Fruit fly (Drosophila melanogaster) whole organism, embryonic: ENCODE measurements around the gene alpha-Est7.
A peak's percentile ranks its signal among the peaks of the same experiment; 100 is the strongest.

Source experiments
- Ada2b ChIP-seq: fragments of 200-800 bp; sonication (Bioruptor generic); IDR thresholded peaks from 2 replicates; pipeline ENCODE4 v1.3.6; 2022; ENCODE audit warnings: missing biosample characterization, missing genetic modification characterization
- Bdp1 ChIP-seq: fragments of 200-800 bp; sonication (Bioruptor generic); optimal IDR thresholded peaks from 3 replicates; lab custom pipeline; 2016; ENCODE audit warnings: missing biosample characterization, missing genetic modification characterization
- CG10462 ChIP-seq: fragments of 200-800 bp; sonication (Bioruptor generic); optimal IDR thresholded peaks from 2 replicates; lab custom pipeline; 2016; ENCODE audit warnings: missing biosample characterization, missing genetic modification characterization
- CG11247 ChIP-seq: fragments of 200-800 bp; sonication (Bioruptor generic); IDR thresholded peaks from 2 replicates; pipeline ENCODE4 v1.3.6; 2022; ENCODE audit warnings: missing biosample characterization, missing genetic modification characterization
- CG12769 ChIP-seq: fragments of 200-800 bp; sonication (Bioruptor generic); optimal IDR thresholded peaks from 2 replicates; lab custom pipeline; 2019; ENCODE audit warnings: missing biosample characterization, mild to moderate bottlenecking, missing genetic modification characterization, moderate library complexity
- CG12942 ChIP-seq: fragments of 200-800 bp; sonication (Bioruptor generic); optimal IDR thresholded peaks from 3 replicates; lab custom pipeline; 2016; ENCODE audit warnings: missing biosample characterization, missing genetic modification characterization
- CG13123 ChIP-seq: fragments of 200-800 bp; sonication (Bioruptor generic); optimal IDR thresholded peaks from 2 replicates; lab custom pipeline; 2016; ENCODE audit warnings: missing biosample characterization, missing genetic modification characterization
- CG13894 ChIP-seq: fragments of 200-800 bp; sonication (Bioruptor generic); optimal IDR thresholded peaks from 3 replicates; lab custom pipeline; 2018; ENCODE audit warnings: missing biosample characterization, mild to moderate bottlenecking, missing genetic modification characterization, moderate library complexity
- CG17385 ChIP-seq: fragments of 200-800 bp; sonication (Bioruptor generic); optimal IDR thresholded peaks from 3 replicates; lab custom pipeline; 2018; ENCODE audit warnings: missing biosample characterization, mild to moderate bottlenecking, missing genetic modification characterization
- CG17612 ChIP-seq: fragments of 200-800 bp; sonication (Bioruptor generic); IDR thresholded peaks from 2 replicates; pipeline ENCODE4 v1.3.6; 2022; ENCODE audit warnings: missing biosample characterization, missing genetic modification characterization
- CG30403 ChIP-seq: fragments of 200-800 bp; sonication (Bioruptor generic); optimal IDR thresholded peaks from 3 replicates; lab custom pipeline; 2016; ENCODE audit warnings: missing biosample characterization, missing genetic modification characterization
- CG32532 ChIP-seq: fragments of 200-800 bp; sonication (Bioruptor generic); IDR thresholded peaks from 2 replicates; pipeline ENCODE4 v1.3.6; 2022; ENCODE audit warnings: missing biosample characterization, missing genetic modification characterization
- CG3281 ChIP-seq: fragments of 200-800 bp; sonication (Bioruptor generic); optimal IDR thresholded peaks from 3 replicates; lab custom pipeline; 2017; ENCODE audit warnings: missing biosample characterization, mild to moderate bottlenecking, missing genetic modification characterization
- CG6689 ChIP-seq: fragments of 200-800 bp; sonication (Bioruptor generic); IDR thresholded peaks from 2 replicates; pipeline ENCODE4 v1.3.6; 2022; ENCODE audit warnings: missing biosample characterization, missing genetic modification characterization
- CG9817 ChIP-seq: fragments of 200-800 bp; sonication (Bioruptor generic); optimal IDR thresholded peaks from 2 replicates; lab custom pipeline; 2018; ENCODE audit warnings: missing biosample characterization, mild to moderate bottlenecking, missing genetic modification characterization, moderate library complexity
- CkIIα-i1 ChIP-seq: fragments of 200-800 bp; sonication (Bioruptor generic); IDR thresholded peaks from 2 replicates; pipeline ENCODE4 v1.3.6; 2022; ENCODE audit warnings: missing biosample characterization, missing genetic modification characterization
- Dad ChIP-seq: fragments of 200-800 bp; sonication (Bioruptor generic); optimal IDR thresholded peaks from 3 replicates; lab custom pipeline; 2016; ENCODE audit warnings: missing biosample characterization, missing genetic modification characterization
- Dfd ChIP-seq, 2 experiments: fragments of >200 bp; optimal IDR thresholded peaks; 2 replicates each; lab custom pipeline; 2017; ENCODE audit warnings: missing biosample characterization in 2 of 2, missing genetic modification characterization in 2 of 2
- Dref ChIP-seq: fragments of 200-800 bp; sonication (Bioruptor generic); IDR thresholded peaks from 2 replicates; pipeline ENCODE4 v1.3.6; 2022; ENCODE audit warnings: missing biosample characterization, missing genetic modification characterization
- H2.0 ChIP-seq: fragments of 200-800 bp; sonication (Bioruptor generic); IDR thresholded peaks from 2 replicates; pipeline ENCODE4 v1.3.6; 2022; ENCODE audit warnings: missing biosample characterization, missing genetic modification characterization
- Hmr ChIP-seq: fragments of 200-800 bp; sonication (Bioruptor generic); optimal IDR thresholded peaks from 3 replicates; lab custom pipeline; 2017; ENCODE audit warnings: mild to moderate bottlenecking, missing biosample characterization, missing genetic modification reagents, missing genetic modification characterization
- Hmx ChIP-seq: fragments of 200-800 bp; sonication (Bioruptor generic); optimal IDR thresholded peaks from 2 replicates; lab custom pipeline; 2016; ENCODE audit warnings: missing biosample characterization, missing genetic modification characterization
- Med ChIP-seq: fragments of 200-800 bp; sonication (Bioruptor generic); peaks from one replicate; lab custom pipeline; 2016; ENCODE audit warnings: missing biosample characterization, missing genetic modification characterization, mild to moderate bottlenecking, inconsistent platforms, moderate library complexity
- Neu2 ChIP-seq: fragments of 200-800 bp; sonication (Bioruptor generic); optimal IDR thresholded peaks from 3 replicates; lab custom pipeline; 2016; ENCODE audit warnings: missing biosample characterization, missing genetic modification characterization, borderline replicate concordance
- Six4 ChIP-seq: fragments of 200-800 bp; sonication (Bioruptor generic); optimal IDR thresholded peaks from 2 replicates; lab custom pipeline; 2016; ENCODE audit warnings: missing biosample characterization, missing genetic modification characterization
- Sox102F ChIP-seq: fragments of 200-800 bp; sonication (Bioruptor generic); optimal IDR thresholded peaks from 2 replicates; lab custom pipeline; 2018; ENCODE audit warnings: missing biosample characterization, mild to moderate bottlenecking, missing genetic modification characterization, moderate library complexity
- Vsx1 ChIP-seq: fragments of 200-800 bp; sonication (Bioruptor generic); optimal IDR thresholded peaks from 2 replicates; lab custom pipeline; 2017; ENCODE audit warnings: missing biosample characterization, mild to moderate bottlenecking, missing genetic modification characterization, missing genetic modification reagents
- abd-A ChIP-seq: fragments of 200-800 bp; sonication (Bioruptor generic); optimal IDR thresholded peaks from 3 replicates; lab custom pipeline; 2019; ENCODE audit warnings: missing biosample characterization, mild to moderate bottlenecking, missing genetic modification characterization, moderate library complexity
- caup ChIP-seq: fragments of 200-800 bp; sonication (Bioruptor generic); optimal IDR thresholded peaks from 3 replicates; lab custom pipeline; 2017; ENCODE audit warnings: missing biosample characterization, mild to moderate bottlenecking, missing genetic modification characterization, moderate library complexity; ENCODE audit not compliant: severe bottlenecking
- chinmo ChIP-seq: fragments of 200-800 bp; sonication (Bioruptor generic); IDR thresholded peaks from 4 replicates; pipeline ENCODE4 v1.3.6; 2022; ENCODE audit warnings: missing biosample characterization, missing genetic modification characterization; ENCODE audit not compliant: partially characterized antibody
- crc ChIP-seq: fragments of 200-800 bp; sonication (Bioruptor generic); optimal IDR thresholded peaks from 2 replicates; lab custom pipeline; 2016; ENCODE audit warnings: missing biosample characterization, missing genetic modification characterization
- dysf ChIP-seq: fragments of 200-800 bp; sonication (Bioruptor generic); IDR thresholded peaks from 3 replicates; pipeline ENCODE4 v1.3.6; 2022; ENCODE audit warnings: missing biosample characterization, missing genetic modification characterization
- en ChIP-seq: fragments of 200-800 bp; sonication (Bioruptor generic); optimal IDR thresholded peaks from 2 replicates; lab custom pipeline; 2016; ENCODE audit warnings: missing biosample characterization, missing genetic modification characterization
- fd102C ChIP-seq: fragments of 200-800 bp; sonication (Bioruptor generic); optimal IDR thresholded peaks from 2 replicates; lab custom pipeline; 2018; ENCODE audit warnings: missing biosample characterization, mild to moderate bottlenecking, missing genetic modification characterization, moderate library complexity
- gcm2 ChIP-seq: fragments of 200-800 bp; sonication (Bioruptor generic); optimal IDR thresholded peaks from 2 replicates; lab custom pipeline; 2016; ENCODE audit warnings: missing biosample characterization, missing genetic modification characterization
- hbn ChIP-seq: fragments of 200-800 bp; sonication (Bioruptor generic); IDR thresholded peaks from 2 replicates; pipeline ENCODE4 v1.3.6; 2022; ENCODE audit warnings: missing biosample characterization, missing genetic modification characterization; ENCODE audit not compliant: partially characterized antibody
- kah ChIP-seq: fragments of 200-800 bp; sonication (Bioruptor generic); optimal IDR thresholded peaks from 2 replicates; lab custom pipeline; 2018; ENCODE audit warnings: missing biosample characterization, mild to moderate bottlenecking, missing genetic modification characterization
- klu ChIP-seq: fragments of 200-800 bp; sonication (Bioruptor generic); IDR thresholded peaks from 2 replicates; pipeline ENCODE4 v1.3.6; 2022; ENCODE audit warnings: missing biosample characterization, missing genetic modification characterization
- lov ChIP-seq, 2 experiments: fragments of 200-800 bp in 1 of 2; fragments of >200 bp in 1 of 2; sonication (Bioruptor generic) in 1 of 2; IDR thresholded peaks in 1 of 2; optimal IDR thresholded peaks in 1 of 2; 2 replicates in 1 of 2; 3 replicates in 1 of 2; pipeline versions ENCODE4 v1.3.6 to Lab custom; 2017 to 2022; ENCODE audit warnings: missing biosample characterization in 1 of 2, missing genetic modification characterization in 1 of 2
- mam ChIP-seq: fragments of 200-800 bp; sonication (Bioruptor generic); optimal IDR thresholded peaks from 3 replicates; lab custom pipeline; 2016; ENCODE audit warnings: missing biosample characterization, missing genetic modification characterization
- nau ChIP-seq: fragments of 200-800 bp; sonication (Bioruptor generic); optimal IDR thresholded peaks from 3 replicates; lab custom pipeline; 2017; ENCODE audit warnings: missing biosample characterization, mild to moderate bottlenecking, missing genetic modification characterization, missing genetic modification reagents
- rib ChIP-seq: fragments of 200-800 bp; sonication (Bioruptor generic); IDR thresholded peaks from 2 replicates; pipeline ENCODE4 v1.3.6; 2022; ENCODE audit warnings: missing biosample characterization, missing genetic modification characterization
- scrt ChIP-seq: fragments of 200-800 bp; sonication (Bioruptor generic); optimal IDR thresholded peaks from 2 replicates; lab custom pipeline; 2018; ENCODE audit warnings: missing biosample characterization, mild to moderate bottlenecking, missing genetic modification characterization, moderate library complexity
- sd ChIP-seq: fragments of 200-800 bp; sonication (Bioruptor generic); optimal IDR thresholded peaks from 3 replicates; lab custom pipeline; 2018; ENCODE audit warnings: missing biosample characterization, mild to moderate bottlenecking, missing genetic modification characterization, moderate library complexity
- sisA ChIP-seq: fragments of 200-800 bp; sonication (Bioruptor generic); IDR thresholded peaks from 2 replicates; pipeline ENCODE4 v1.3.6; 2022; ENCODE audit warnings: missing biosample characterization, missing genetic modification characterization
- sqz ChIP-seq: fragments of 200-800 bp; sonication (Bioruptor generic); optimal IDR thresholded peaks from 3 replicates; lab custom pipeline; 2018; ENCODE audit warnings: missing biosample characterization, mild to moderate bottlenecking, missing genetic modification characterization
- stwl ChIP-seq: fragments of 200-800 bp; sonication (Bioruptor generic); optimal IDR thresholded peaks from 3 replicates; lab custom pipeline; 2018; ENCODE audit warnings: missing biosample characterization, mild to moderate bottlenecking, missing genetic modification characterization, moderate library complexity
- sug ChIP-seq: fragments of 200-800 bp; optimal IDR thresholded peaks from 2 replicates; lab custom pipeline; 2019; ENCODE audit warnings: missing biosample characterization, mild to moderate bottlenecking, missing genetic modification characterization, moderate library complexity
- wor ChIP-seq: fragments of 200-800 bp; sonication (Bioruptor generic); IDR thresholded peaks from 2 replicates; pipeline ENCODE4 v1.3.6; 2022; ENCODE audit warnings: missing biosample characterization, missing genetic modification characterization

alpha-Est7 gene

dm6 chr3R:7504989-7505761 lies 18.4 kb downstream of the alpha-Est7 start, which contains the start of gene alpha-Est9 (continued):
- TF ChIP-seq stwl (tag; lab: Kevin White, UChicago): no peak
- no peak for TF ChIP-seq CG13123 (GFP tag; lab: Kevin White, UChicago)
- no peak for TF ChIP-seq CG3281
- TF ChIP-seq lov (optimal IDR thresholded peaks at IDR 0.05; lab: Kevin White, UChicago): no peak
- no peak for TF ChIP-seq lov (GFP tag; IDR thresholded peaks at IDR 0.05; lab: Robert Waterston, UW)
- peak; percentile 50 for TF ChIP-seq abd-A (tag; lab: Kevin White, UChicago)
- TF ChIP-seq klu (GFP tag; lab: Robert Waterston, UW): no peak
- TF ChIP-seq CG17385: no peak
- TF ChIP-seq Six4 (GFP tag; lab: Kevin White, UChicago): no peak
- peak; percentile 52 for TF ChIP-seq Hmr
- TF ChIP-seq Neu2 (GFP tag; lab: Kevin White, UChicago): no peak
- TF ChIP-seq crc (GFP tag; lab: Kevin White, UChicago): no peak
- TF ChIP-seq CG11247 (GFP tag; lab: Robert Waterston, UW): 0 out of 2 replicates have a peak, but pooled peaks have one; percentile 10
- TF ChIP-seq wor (GFP tag; lab: Robert Waterston, UW): no peak
- peak; percentile 95 for TF ChIP-seq CG13894
- no peak for TF ChIP-seq kah (GFP tag; lab: Kevin White, UChicago)
- TF ChIP-seq fd102C (GFP tag; lab: Kevin White, UChicago): no peak
- no peak for TF ChIP-seq Hmx
- TF ChIP-seq hbn (GFP tag; lab: Robert Waterston, UW): no peak
- peak; percentile 18 for TF ChIP-seq caup (GFP tag; lab: Kevin White, UChicago)
- TF ChIP-seq Dref (GFP tag; lab: Robert Waterston, UW): no peak
- no peak for TF ChIP-seq gcm2
- TF ChIP-seq Dfd (GFP tag; optimal IDR thresholded peaks at IDR 0.05; lab: Kevin White, UChicago): no peak
- no peak for TF ChIP-seq nau
- peak; percentile 25; the same call in 1 of the 3 replicates for TF ChIP-seq dysf (GFP tag; lab: Robert Waterston, UW)
- no peak for TF ChIP-seq H2.0 (GFP tag; lab: Robert Waterston, UW)
- no peak for TF ChIP-seq Sox102F (GFP tag; lab: Kevin White, UChicago)
- peak; percentile 11 for TF ChIP-seq sqz (GFP tag; lab: Kevin White, UChicago)
- TF ChIP-seq sisA (GFP tag; lab: Robert Waterston, UW): no peak
- no peak for TF ChIP-seq CG12942 (GFP tag; lab: Kevin White, UChicago)
- no peak for TF ChIP-seq CG17612 (GFP tag; lab: Robert Waterston, UW)
- no peak for TF ChIP-seq Ada2b (GFP tag; lab: Robert Waterston, UW)
- TF ChIP-seq CG9817 (tag; lab: Kevin White, UChicago): peak; percentile 1
- TF ChIP-seq Bdp1 (GFP tag; lab: Kevin White, UChicago): no peak
- no peak for TF ChIP-seq mam (GFP tag; lab: Kevin White, UChicago)

dm6 chr3R:7503216-7503615 lies 20.3 kb downstream of the alpha-Est7 start:
- TF ChIP-seq chinmo (GFP tag; lab: Robert Waterston, UW): 0 out of 4 replicates have a peak, but pooled peaks have one; percentile 40
- TF ChIP-seq sug (tag; lab: Kevin White, UChicago): peak; percentile 15
- TF ChIP-seq scrt (GFP tag; lab: Kevin White, UChicago): no peak
- TF ChIP-seq Dfd (GFP tag; optimal IDR thresholded peaks at IDR 0.05; lab: Kevin White, UChicago): no peak
- TF ChIP-seq CG30403 (GFP tag; lab: Kevin White, UChicago): no peak
- TF ChIP-seq sd (tag; lab: Kevin White, UChicago): peak; percentile 48
- TF ChIP-seq CG32532 (GFP tag; lab: Robert Waterston, UW): 0 out of 2 replicates have a peak, but pooled peaks have one; percentile 21
- no peak for TF ChIP-seq Vsx1 (GFP tag; lab: Kevin White, UChicago)
- no peak for TF ChIP-seq CkIIα-i1
- no peak for TF ChIP-seq CG10462 (GFP tag; lab: Kevin White, UChicago)
- no peak for TF ChIP-seq Dad (GFP tag; lab: Kevin White, UChicago)
- TF ChIP-seq rib (GFP tag; lab: Robert Waterston, UW): peak; percentile 55; the same call in 1 of the 2 replicates
- peak; percentile 45 for TF ChIP-seq CG12769 (tag; lab: Kevin White, UChicago)
- TF ChIP-seq en (GFP tag; lab: Kevin White, UChicago): no peak
- no peak for TF ChIP-seq CG6689 (GFP tag; lab: Robert Waterston, UW)
- peak; percentile 76 for TF ChIP-seq Med (GFP tag; lab: Kevin White, UChicago)
- TF ChIP-seq, all 482 proteins: peak for 7
